Worm (Caenorhabditis elegans): ENCODE measurements around the gene fbxa-7.

- TF ChIP-seq snpc-4 (tag; optimal IDR thresholded peaks at IDR 0.05) (no peak), pha-4 (tag; optimal IDR thresholded peaks at IDR 0.05) (no peak), mab-5 (tag; optimal IDR thresholded peaks at IDR 0.05) (no peak), blmp-1 (tag; optimal IDR thresholded peaks at IDR 0.05) (no peak), zip-8 (tag; optimal IDR thresholded peaks at IDR 0.05) (no peak), lsy-2 (tag; optimal IDR thresholded peaks at IDR 0.05) (no peak), ceh-43 (GFP tag; optimal IDR thresholded peaks at IDR 0.05) (no peak), cnd-1 (tag; optimal IDR thresholded peaks at IDR 0.05) (no peak), ztf-11 (tag; optimal IDR thresholded peaks at IDR 0.05) (no peak), sptf-1 (tag; optimal IDR thresholded peaks at IDR 0.05) (no peak), unc-62 (GFP tag; optimal IDR thresholded peaks at IDR 0.05) (no peak), unc-39 (tag; optimal IDR thresholded peaks at IDR 0.05) (no peak), nhr-28 (tag; optimal IDR thresholded peaks at IDR 0.05) (no peak)
Measured at ce11 chrIII:2258863-2259262, 7.6 kb upstream of the fbxa-7 start, which contains the start of gene fbxa-43.
